Worm (Caenorhabditis elegans): ENCODE results near the gene plp-2.

plp-2 gene

DNA sequence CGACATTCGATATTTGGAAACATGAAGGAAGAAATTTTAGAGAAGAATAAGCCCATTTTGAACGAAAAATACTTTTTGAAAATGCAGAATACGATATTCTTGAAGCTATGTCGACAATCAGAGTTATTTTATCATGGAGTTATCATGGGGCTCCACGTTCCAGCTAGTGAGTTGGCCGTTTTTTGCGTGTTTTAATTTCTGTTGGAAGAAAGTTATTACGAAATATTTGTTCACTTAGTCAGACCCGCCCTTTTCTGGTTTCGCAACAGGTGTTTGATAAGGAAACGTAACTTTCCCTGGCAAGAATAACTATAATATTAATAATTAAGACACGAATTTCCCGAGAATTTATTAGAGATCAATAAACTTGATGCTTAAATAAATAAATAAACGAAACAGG, 984 bp downstream of the plp-2 start:
- TF ChIP-seq mcd-1 (GFP tag; IDR thresholded peaks at IDR 0.05) (peak; percentile 37; the same call in 1 of the 2 replicates), let-607 (tag; optimal IDR thresholded peaks at IDR 0.05) (peak; percentile 97 to 98), nhr-80 (tag; optimal IDR thresholded peaks at IDR 0.05) (peak; percentile 40), dox-1 (GFP tag; IDR thresholded peaks at IDR 0.05) (peak; percentile 54), cebp-1 (GFP tag; IDR thresholded peaks at IDR 0.05) (peak; percentile 95), cebp-1 (tag; optimal IDR thresholded peaks at IDR 0.05) (peak; percentile 90)

- TF ChIP-seq mxl-1 (tag; optimal IDR thresholded peaks at IDR 0.05) = no peak
- no peak for TF ChIP-seq Y95B8A.8 (GFP tag; IDR thresholded peaks at IDR 0.05)
- no peak for TF ChIP-seq rpc-1 (optimal IDR thresholded peaks at IDR 0.05)
- TF ChIP-seq rpc-1 (tag; optimal IDR thresholded peaks at IDR 0.05) = no peak
- no peak for TF ChIP-seq unc-62 (GFP tag; optimal IDR thresholded peaks at IDR 0.05)
- TF ChIP-seq snpc-1.3 (tag; optimal IDR thresholded peaks at IDR 0.05; ENCODE audit: insufficient read depth) = no peak
- no peak for TF ChIP-seq ztf-25 (GFP tag; IDR thresholded peaks at IDR 0.05)
Measured at ce11 chrX:14979388-14979787, 3.2 kb downstream of the plp-2 start, which contains the start of gene emre-1. Gene emre-1, plus strand, starts transcription at chrX:14979688.

- peak; percentile 47 for TF ChIP-seq ZK185.1 (tag; optimal IDR thresholded peaks at IDR 0.05; ENCODE audit: poor library complexity, severe bottlenecking)
- no peak for TF ChIP-seq chd-7 (tag; optimal IDR thresholded peaks at IDR 0.05)
- TF ChIP-seq hmg-20 (GFP tag; IDR thresholded peaks at IDR 0.05) = no peak
- peak; percentile 29; the same call in 1 of the 2 replicates for TF ChIP-seq hmg-1.2 (GFP tag; IDR thresholded peaks at IDR 0.05)
- TF ChIP-seq ama-1 (optimal IDR thresholded peaks at IDR 0.05) = peak; percentile 57
- TF ChIP-seq ama-1 (GFP tag; optimal IDR thresholded peaks at IDR 0.05) = no peak
- no peak for TF ChIP-seq mxl-1 (tag; optimal IDR thresholded peaks at IDR 0.05)
- no peak for TF ChIP-seq sptf-2 (GFP tag; optimal IDR thresholded peaks at IDR 0.05)
- TF ChIP-seq cebp-1 (GFP tag; IDR thresholded peaks at IDR 0.05) = no peak
- peak; percentile 49 for TF ChIP-seq cebp-1 (tag; optimal IDR thresholded peaks at IDR 0.05)
- TF ChIP-seq ztf-18 (tag; optimal IDR thresholded peaks at IDR 0.05) = no peak
- TF ChIP-seq snpc-4 (GFP tag; optimal IDR thresholded peaks at IDR 0.05) = no peak
- TF ChIP-seq snpc-4 (tag; optimal IDR thresholded peaks at IDR 0.05) = peak in 1 of 4 experiments; percentile 23
- TF ChIP-seq bed-2 (GFP tag; IDR thresholded peaks at IDR 0.05) = no peak
- no peak for TF ChIP-seq akir-1 (GFP tag; optimal IDR thresholded peaks at IDR 0.05)
- no peak for TF ChIP-seq somi-1 (GFP tag; optimal IDR thresholded peaks at IDR 0.05)
- TF ChIP-seq nhr-80 (tag; optimal IDR thresholded peaks at IDR 0.05) = peak; percentile 39
- TF ChIP-seq lin-40 (tag; optimal IDR thresholded peaks at IDR 0.05) = peak; percentile 60
- no peak for TF ChIP-seq Y95B8A.8 (GFP tag; IDR thresholded peaks at IDR 0.05)
- TF ChIP-seq nhr-120 (GFP tag; IDR thresholded peaks at IDR 0.05) = no peak
- TF ChIP-seq rcor-1 (GFP tag; IDR thresholded peaks at IDR 0.05) = no peak
- TF ChIP-seq let-607 (tag; optimal IDR thresholded peaks at IDR 0.05) = peak in 1 of 2 experiments; percentile 10
- TF ChIP-seq egl-18 (GFP tag; IDR thresholded peaks at IDR 0.05) = no peak
- TF ChIP-seq gei-17 (GFP tag; optimal IDR thresholded peaks at IDR 0.05) = no peak
- no peak for TF ChIP-seq F57C9.4 (tag; optimal IDR thresholded peaks at IDR 0.05)
- TF ChIP-seq die-1 (tag; optimal IDR thresholded peaks at IDR 0.05) = no peak
- TF ChIP-seq rpc-1 (optimal IDR thresholded peaks at IDR 0.05) = no peak
- TF ChIP-seq rpc-1 (tag; optimal IDR thresholded peaks at IDR 0.05) = no peak
- no peak for TF ChIP-seq mel-28 (tag; optimal IDR thresholded peaks at IDR 0.05; ENCODE audit: borderline replicate concordance)
- TF ChIP-seq nhr-179 (tag; optimal IDR thresholded peaks at IDR 0.05) = no peak
- TF ChIP-seq lin-35 (GFP tag; optimal IDR thresholded peaks at IDR 0.05) = peak in 1 of 3 experiments; percentile 3
- TF ChIP-seq F55B11.4 (tag; optimal IDR thresholded peaks at IDR 0.05; ENCODE audit: borderline replicate concordance, insufficient read depth) = no peak
- 0 out of 2 replicates have a peak, but pooled peaks have one; percentile 30 for TF ChIP-seq nfyb-1 (GFP tag; IDR thresholded peaks at IDR 0.05)
- TF ChIP-seq madf-10 (tag; optimal IDR thresholded peaks at IDR 0.05) = no peak
- no peak for TF ChIP-seq dox-1 (GFP tag; IDR thresholded peaks at IDR 0.05)
- no peak for TF ChIP-seq T07F8.4 (tag; optimal IDR thresholded peaks at IDR 0.05)
- TF ChIP-seq unc-62 (GFP tag; optimal IDR thresholded peaks at IDR 0.05) = no peak
- TF ChIP-seq unc-130 (GFP tag; optimal IDR thresholded peaks at IDR 0.05) = no peak
- no peak for TF ChIP-seq B0019.2 (GFP tag; conservative IDR thresholded peaks at IDR 0.05)
- no peak for TF ChIP-seq athp-1 (tag; optimal IDR thresholded peaks at IDR 0.05)
- no peak for TF ChIP-seq ekl-4 (GFP tag; IDR thresholded peaks at IDR 0.05)
- no peak for TF ChIP-seq atf-7 (tag; optimal IDR thresholded peaks at IDR 0.05)
Measured at ce11 chrX:14978756-14979155, 3.8 kb downstream of the plp-2 start.

All from whole organism, young adult.